Worm (Caenorhabditis elegans) whole organism, L4 larva: ENCODE results near the gene dmsr-5.

Experiments
- dve-1 ChIP-seq: sonication (generic microtip); optimal IDR thresholded peaks from 2 replicates; lab custom pipeline; 2017; ENCODE audit warnings: antibody characterized with exemption, mild to moderate bottlenecking, missing genetic modification characterization, missing compliant biosample characterization; ENCODE audit not compliant: insufficient read depth
- mdl-1 ChIP-seq, 2 experiments: fragments of 150-350 bp in 1 of 2; sonication (generic microtip) in 1 of 2; optimal IDR thresholded peaks; 2 replicates each; lab custom pipeline; 2014 to 2017; ENCODE audit warnings: missing biosample characterization in 2 of 2, missing genetic modification characterization in 2 of 2
- nhr-28 ChIP-seq: fragments of 150-350 bp; optimal IDR thresholded peaks from 2 replicates; lab custom pipeline; 2014; ENCODE audit warnings: missing biosample characterization, missing genetic modification characterization

DNA sequence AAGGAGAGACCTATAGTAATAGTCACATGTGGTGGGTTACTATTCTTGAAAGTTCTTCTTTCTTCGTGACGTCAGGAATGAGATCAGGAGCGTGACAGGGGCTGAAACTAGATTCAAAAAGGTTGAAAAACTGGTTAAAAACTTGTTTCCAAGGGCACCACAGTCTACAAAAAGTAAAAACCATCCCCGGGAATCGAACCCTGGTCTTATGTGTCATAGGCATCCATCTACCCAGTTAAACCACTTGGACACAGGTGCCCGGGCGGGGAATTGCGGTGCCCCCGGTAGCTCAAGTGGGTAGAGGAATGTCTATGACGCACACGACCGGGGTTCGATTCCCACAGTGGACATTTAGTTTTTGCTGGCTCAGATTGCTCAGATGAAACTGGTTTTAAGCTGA is 37.8 kb downstream of the dmsr-5 start:
- TF ChIP-seq dve-1 (tag; lab: Kevin White, UChicago): no peak
- TF ChIP-seq mdl-1 (tag; optimal IDR thresholded peaks at IDR 0.05; lab: Kevin White, UChicago): no peak
- TF ChIP-seq nhr-28 (tag; lab: Kevin White, UChicago): no peak
